Worm (Caenorhabditis elegans) whole organism, late embryonic: ENCODE results near the gene ufd-1.
A peak's percentile ranks its signal among the peaks of the same experiment; 100 is the strongest.

Experiments used
- C08G9.2 ChIP-seq: sonication (generic microtip); optimal IDR thresholded peaks from 2 replicates; lab custom pipeline; 2016; ENCODE audit warnings: mild to moderate bottlenecking, missing genetic modification characterization, moderate library complexity, missing compliant biosample characterization
- C38D4.7 ChIP-seq: fragments of 200-800 bp; sonication (Bioruptor generic); optimal IDR thresholded peaks from 2 replicates; lab custom pipeline; 2018; ENCODE audit warnings: mild to moderate bottlenecking, missing genetic modification characterization, moderate library complexity, missing compliant biosample characterization
- K02D7.2 ChIP-seq: sonication (generic microtip); optimal IDR thresholded peaks from 2 replicates; lab custom pipeline; 2017; ENCODE audit warnings: mild to moderate bottlenecking, missing genetic modification characterization, missing compliant biosample characterization
- K09A11.1 ChIP-seq: sonication (generic microtip); optimal IDR thresholded peaks from 2 replicates; lab custom pipeline; 2017; ENCODE audit warnings: antibody characterized with exemption, mild to moderate bottlenecking, missing genetic modification characterization, missing compliant biosample characterization; ENCODE audit not compliant: insufficient read depth
- T23F11.4 ChIP-seq: fragments of 200-800 bp; sonication (Bioruptor generic); optimal IDR thresholded peaks from 2 replicates; lab custom pipeline; 2018; ENCODE audit warnings: mild to moderate bottlenecking, missing genetic modification characterization, missing compliant biosample characterization
- ceh-14 ChIP-seq: sonication (generic microtip); optimal IDR thresholded peaks from 2 replicates; lab custom pipeline; 2016; ENCODE audit warnings: missing genotype, missing genetic modification characterization, missing compliant biosample characterization
- ceh-18 ChIP-seq: sonication (generic microtip); optimal IDR thresholded peaks from 2 replicates; lab custom pipeline; 2016; ENCODE audit warnings: missing genetic modification characterization, missing compliant biosample characterization
- ceh-19 ChIP-seq: fragments of 200-800 bp; sonication (Bioruptor generic); optimal IDR thresholded peaks from 2 replicates; lab custom pipeline; 2018; ENCODE audit warnings: mild to moderate bottlenecking, missing genetic modification characterization, missing compliant biosample characterization
- ceh-2 ChIP-seq: sonication (generic microtip); optimal IDR thresholded peaks from 2 replicates; lab custom pipeline; 2016; ENCODE audit warnings: missing genotype, missing genetic modification characterization, missing compliant biosample characterization
- ceh-22 ChIP-seq: sonication (generic microtip); optimal IDR thresholded peaks from 2 replicates; lab custom pipeline; 2017; ENCODE audit warnings: missing biosample characterization, missing genetic modification characterization
- ceh-30 ChIP-seq: fragments of 150-350 bp; optimal IDR thresholded peaks from 2 replicates; lab custom pipeline; 2014; ENCODE audit warnings: missing biosample characterization, missing genetic modification characterization
- ceh-45 ChIP-seq: fragments of 200-800 bp; sonication (Bioruptor generic); IDR thresholded peaks from 2 replicates; pipeline ENCODE4 v1.3.6; 2022; ENCODE audit warnings: missing genetic modification reagents, missing genetic modification characterization, missing compliant biosample characterization
- che-1 ChIP-seq: sonication (generic microtip); optimal IDR thresholded peaks from 2 replicates; lab custom pipeline; 2016; ENCODE audit warnings: mild to moderate bottlenecking, missing genetic modification characterization, missing compliant biosample characterization
- dve-1 ChIP-seq: sonication (generic microtip); optimal IDR thresholded peaks from 2 replicates; lab custom pipeline; 2017; ENCODE audit warnings: antibody characterized with exemption, mild to moderate bottlenecking, missing genetic modification characterization, missing compliant biosample characterization
- elt-4 ChIP-seq: sonication (generic microtip); optimal IDR thresholded peaks from 2 replicates; lab custom pipeline; 2016; ENCODE audit warnings: missing genetic modification characterization, missing compliant biosample characterization
- ets-4 ChIP-seq: sonication (generic microtip); optimal IDR thresholded peaks from 2 replicates; lab custom pipeline; 2016; ENCODE audit warnings: missing genetic modification characterization, missing compliant biosample characterization
- fkh-10 ChIP-seq: fragments of 150-350 bp; optimal IDR thresholded peaks from 2 replicates; lab custom pipeline; 2014; ENCODE audit warnings: missing biosample characterization, missing genetic modification reagents, missing genetic modification characterization
- hlh-13 ChIP-seq: fragments of 200-800 bp; sonication (Bioruptor generic); optimal IDR thresholded peaks from 2 replicates; lab custom pipeline; 2018; ENCODE audit warnings: mild to moderate bottlenecking, missing genetic modification characterization, missing compliant biosample characterization
- hlh-30 ChIP-seq: sonication (generic microtip); optimal IDR thresholded peaks from 2 replicates; lab custom pipeline; 2017; ENCODE audit warnings: antibody characterized with exemption, missing genetic modification characterization, missing compliant biosample characterization; ENCODE audit not compliant: insufficient read depth
- hlh-6 ChIP-seq: sonication (generic microtip); optimal IDR thresholded peaks from 2 replicates; lab custom pipeline; 2016; ENCODE audit warnings: missing genotype, missing genetic modification characterization, missing compliant biosample characterization
- hlh-8 ChIP-seq: sonication (generic microtip); optimal IDR thresholded peaks from 2 replicates; lab custom pipeline; 2016; ENCODE audit warnings: missing genotype, missing genetic modification characterization, missing compliant biosample characterization
- lim-6 ChIP-seq: sonication (generic microtip); optimal IDR thresholded peaks from 2 replicates; lab custom pipeline; 2016; ENCODE audit warnings: missing genetic modification characterization, missing compliant biosample characterization
- lin-11 ChIP-seq: fragments of 200-800 bp; sonication (Bioruptor generic); optimal IDR thresholded peaks from 2 replicates; lab custom pipeline; 2018; ENCODE audit warnings: mild to moderate bottlenecking, missing genetic modification characterization, missing compliant biosample characterization
- madf-2 ChIP-seq: sonication (generic microtip); optimal IDR thresholded peaks from 2 replicates; lab custom pipeline; 2017; ENCODE audit warnings: missing genetic modification characterization, missing compliant biosample characterization
- mec-3 ChIP-seq: sonication (generic microtip); optimal IDR thresholded peaks from 2 replicates; lab custom pipeline; 2016; ENCODE audit warnings: borderline replicate concordance, missing genetic modification characterization, missing compliant biosample characterization
- nfya-1 ChIP-seq: sonication (generic microtip); optimal IDR thresholded peaks from 2 replicates; lab custom pipeline; 2017; ENCODE audit warnings: missing genetic modification characterization, mild to moderate bottlenecking, missing compliant biosample characterization, antibody characterized with exemption, moderate library complexity
- nhr-232 ChIP-seq: sonication (generic microtip); optimal IDR thresholded peaks from 2 replicates; lab custom pipeline; 2016; ENCODE audit warnings: missing genetic modification characterization, missing compliant biosample characterization
- npax-4 ChIP-seq: sonication (generic microtip); optimal IDR thresholded peaks from 2 replicates; lab custom pipeline; 2016; ENCODE audit warnings: missing genetic modification characterization, missing compliant biosample characterization
- odd-2 ChIP-seq: sonication (generic microtip); optimal IDR thresholded peaks from 2 replicates; lab custom pipeline; 2017; ENCODE audit warnings: antibody characterized with exemption, mild to moderate bottlenecking, missing genetic modification characterization, missing compliant biosample characterization
- pag-3 ChIP-seq: sonication (generic microtip); optimal IDR thresholded peaks from 2 replicates; lab custom pipeline; 2016; ENCODE audit warnings: missing compliant biosample characterization, missing genetic modification characterization, borderline replicate concordance
- pha-4 ChIP-seq: fragments of 150-350 bp; optimal IDR thresholded peaks from 2 replicates; lab custom pipeline; 2018; ENCODE audit warnings: missing biosample characterization, missing genetic modification reagents, missing genetic modification characterization
- pros-1 ChIP-seq: fragments of 150-350 bp; optimal IDR thresholded peaks from 2 replicates; lab custom pipeline; 2014; ENCODE audit warnings: missing biosample characterization, missing genetic modification reagents, missing genetic modification characterization
- rnt-1 ChIP-seq: sonication (generic microtip); optimal IDR thresholded peaks from 2 replicates; lab custom pipeline; 2016; ENCODE audit warnings: missing genetic modification characterization, missing compliant biosample characterization
- sox-4 ChIP-seq: sonication (generic microtip); optimal IDR thresholded peaks from 2 replicates; lab custom pipeline; 2017; ENCODE audit warnings: mild to moderate bottlenecking, missing genetic modification characterization, inconsistent platforms, missing compliant biosample characterization
- syd-9 ChIP-seq: sonication (generic microtip); optimal IDR thresholded peaks from 2 replicates; lab custom pipeline; 2016; ENCODE audit warnings: mild to moderate bottlenecking, missing genetic modification characterization, moderate library complexity, missing compliant biosample characterization
- tbx-2 ChIP-seq: sonication (generic microtip); optimal IDR thresholded peaks from 2 replicates; lab custom pipeline; 2016; ENCODE audit warnings: missing genetic modification characterization, missing compliant biosample characterization
- tbx-7 ChIP-seq: sonication (generic microtip); optimal IDR thresholded peaks from 2 replicates; lab custom pipeline; 2016; ENCODE audit warnings: missing genotype, missing genetic modification characterization, missing compliant biosample characterization
- ttx-3 ChIP-seq: sonication (generic microtip); optimal IDR thresholded peaks from 2 replicates; lab custom pipeline; 2016; ENCODE audit warnings: missing genetic modification reagents, missing genetic modification characterization, missing compliant biosample characterization
- unc-3 ChIP-seq, 2 experiments: fragments of 200-800 bp in 1 of 2; sonication (Bioruptor generic) in 1 of 2; sonication (generic microtip) in 1 of 2; conservative IDR thresholded peaks in 1 of 2; optimal IDR thresholded peaks in 1 of 2; 2 replicates each; pipeline versions ENCODE4 v1.3.6 to Lab custom; 2016 to 2022; ENCODE audit warnings: missing compliant biosample characterization in 2 of 2, missing genetic modification characterization in 2 of 2, missing genetic modification reagents in 1 of 2
- unc-42 ChIP-seq: sonication (generic microtip); optimal IDR thresholded peaks from 2 replicates; lab custom pipeline; 2016; ENCODE audit warnings: missing genotype, missing genetic modification characterization, missing compliant biosample characterization

Gene ufd-1

ce11 chrIV:12335248-12335647, 4.6 kb upstream of the ufd-1 start:
- TF ChIP-seq hlh-13 (GFP tag; lab: Kevin White, UChicago) (no peak), tbx-2 (peak; percentile 21), ceh-30 (no peak), C38D4.7 (no peak), ceh-2 (tag; lab: Kevin White, UChicago) (no peak), madf-2 (tag; lab: Kevin White, UChicago) (no peak), pros-1 (tag; lab: Kevin White, UChicago) (no peak), ceh-18 (tag; lab: Kevin White, UChicago) (peak; percentile 36), nhr-232 (no peak), unc-3 (GFP tag; conservative IDR thresholded peaks at IDR 0.05; lab: Robert Waterston, UW) (no peak), unc-3 (tag; optimal IDR thresholded peaks at IDR 0.05; lab: Kevin White, UChicago) (no peak), nfya-1 (peak; percentile 30), rnt-1 (tag; lab: Kevin White, UChicago) (peak; percentile 30), npax-4 (no peak)

- TF ChIP-seq ceh-14 (tag; lab: Kevin White, UChicago) = no peak
- no peak for TF ChIP-seq K02D7.2
- no peak for TF ChIP-seq mec-3 (tag; lab: Kevin White, UChicago)
- TF ChIP-seq K09A11.1 = no peak
- no peak for TF ChIP-seq elt-4 (tag; lab: Kevin White, UChicago)
- TF ChIP-seq lim-6 (tag; lab: Kevin White, UChicago) = no peak
- TF ChIP-seq che-1 (tag; lab: Kevin White, UChicago) = no peak
- no peak for TF ChIP-seq ceh-22 (tag; lab: Kevin White, UChicago)
- no peak for TF ChIP-seq ceh-45 (GFP tag; lab: Robert Waterston, UW)
- TF ChIP-seq dve-1 (tag; lab: Kevin White, UChicago) = no peak
- no peak for TF ChIP-seq T23F11.4 (GFP tag; lab: Kevin White, UChicago)
- no peak for TF ChIP-seq ets-4 (tag; lab: Kevin White, UChicago)
- TF ChIP-seq tbx-7 (tag; lab: Kevin White, UChicago) = no peak
- no peak for TF ChIP-seq sox-4 (tag; lab: Kevin White, UChicago)
- TF ChIP-seq hlh-8 (tag; lab: Kevin White, UChicago) = no peak
- no peak for TF ChIP-seq lin-11 (tag; lab: Kevin White, UChicago)
- TF ChIP-seq ttx-3 (tag; lab: Kevin White, UChicago) = no peak
Observed at ce11 chrIV:12334708-12335107, 4.0 kb upstream of the ufd-1 start.

ce11 chrIV:12334142-12334541, 3.5 kb upstream of the ufd-1 start:
- TF ChIP-seq syd-9 (tag; lab: Kevin White, UChicago) (no peak), unc-42 (tag; lab: Kevin White, UChicago) (no peak), ceh-19 (GFP tag; lab: Kevin White, UChicago) (no peak), tbx-7 (tag; lab: Kevin White, UChicago) (no peak), odd-2 (tag; lab: Kevin White, UChicago) (no peak), pag-3 (tag; lab: Kevin White, UChicago) (no peak), hlh-6 (no peak), pros-1 (tag; lab: Kevin White, UChicago) (no peak), hlh-8 (tag; lab: Kevin White, UChicago) (no peak), C08G9.2 (tag; lab: Kevin White, UChicago) (no peak), ttx-3 (tag; lab: Kevin White, UChicago) (no peak), K02D7.2 (no peak), hlh-30 (tag; lab: Kevin White, UChicago) (no peak), rnt-1 (tag; lab: Kevin White, UChicago) (no peak), fkh-10 (GFP tag; lab: Kevin White, UChicago) (no peak), pha-4 (no peak)
